ENCODE assay signal across 1 worm cellular context in genomic region chrII:7337469-7337893, ce11.
TF ChIP-seq lines count a peak whose summit lies in the region.

No protein-coding gene starts in this region.

TF ChIP-seq in whole organism, L1 larva, 84 proteins besides CTCF, POLR2A, EP300 and RAD21 (continued from another document):
- TF ChIP-seq fos-1 (tag; optimal IDR thresholded peaks at IDR 0.05; lab: Kevin White, UChicago) (peak; percentile 15), fkh-4 (tag; optimal IDR thresholded peaks at IDR 0.05; lab: Kevin White, UChicago; ENCODE audit: borderline replicate concordance) (peak; percentile 47), nhr-84 (tag; optimal IDR thresholded peaks at IDR 0.05; lab: Kevin White, UChicago) (no peak), nhr-90 (tag; optimal IDR thresholded peaks at IDR 0.05; lab: Kevin White, UChicago; ENCODE audit: poor library complexity) (peak; percentile 89), hlh-17 (GFP tag; optimal IDR thresholded peaks at IDR 0.05; lab: Kevin White, UChicago; ENCODE audit: borderline replicate concordance) (no peak), vab-15 (tag; optimal IDR thresholded peaks at IDR 0.05; lab: Kevin White, UChicago) (no peak), mep-1 (tag; optimal IDR thresholded peaks at IDR 0.05; lab: Kevin White, UChicago) (peak; percentile 42), unc-62 (GFP tag; optimal IDR thresholded peaks at IDR 0.05; lab: Kevin White, UChicago) (no peak), lin-13 (GFP tag; optimal IDR thresholded peaks at IDR 0.05; lab: Kevin White, UChicago) (peak; percentile 48), dsc-1 (tag; optimal IDR thresholded peaks at IDR 0.05; lab: Kevin White, UChicago) (peak; percentile 97), pqm-1 (tag; optimal IDR thresholded peaks at IDR 0.05; lab: Kevin White, UChicago) (no peak), Y116A8C.19 (tag; optimal IDR thresholded peaks at IDR 0.05; lab: Kevin White, UChicago; ENCODE audit: borderline replicate concordance) (no peak), nhr-237 (tag; optimal IDR thresholded peaks at IDR 0.05; lab: Kevin White, UChicago) (peak; percentile 45), lir-3 (tag; optimal IDR thresholded peaks at IDR 0.05; lab: Kevin White, UChicago; ENCODE audit: poor library complexity) (peak; percentile 24), hpl-2 (GFP tag; optimal IDR thresholded peaks at IDR 0.05; lab: Kevin White, UChicago) (no peak), dpl-1 (GFP tag; optimal IDR thresholded peaks at IDR 0.05; lab: Kevin White, UChicago) (peak in 2 of 3 experiments; percentile 10 to 31), lin-35 (GFP tag; optimal IDR thresholded peaks at IDR 0.05; lab: Kevin White, UChicago) (peak; percentile 31 to 80), jun-1 (tag; optimal IDR thresholded peaks at IDR 0.05; lab: Kevin White, UChicago) (peak; percentile 57), mef-2 (tag; optimal IDR thresholded peaks at IDR 0.05; lab: Kevin White, UChicago) (no peak)
